Worm (Caenorhabditis elegans) whole organism, dauer: Measurements from ENCODE around the gene msp-58.
"Not testable (repeated sequence)": the region's sequence is repeated elsewhere in the genome, so short reads cannot be mapped to it uniquely, and the experiment has no call there.

Experiments
- unc-62 ChIP-seq: sonication (generic microtip); optimal IDR thresholded peaks from 2 replicates; lab custom pipeline; 2017; ENCODE audit warnings: missing biosample characterization, missing genetic modification reagents, missing genetic modification characterization

msp-58 gene

DNA sequence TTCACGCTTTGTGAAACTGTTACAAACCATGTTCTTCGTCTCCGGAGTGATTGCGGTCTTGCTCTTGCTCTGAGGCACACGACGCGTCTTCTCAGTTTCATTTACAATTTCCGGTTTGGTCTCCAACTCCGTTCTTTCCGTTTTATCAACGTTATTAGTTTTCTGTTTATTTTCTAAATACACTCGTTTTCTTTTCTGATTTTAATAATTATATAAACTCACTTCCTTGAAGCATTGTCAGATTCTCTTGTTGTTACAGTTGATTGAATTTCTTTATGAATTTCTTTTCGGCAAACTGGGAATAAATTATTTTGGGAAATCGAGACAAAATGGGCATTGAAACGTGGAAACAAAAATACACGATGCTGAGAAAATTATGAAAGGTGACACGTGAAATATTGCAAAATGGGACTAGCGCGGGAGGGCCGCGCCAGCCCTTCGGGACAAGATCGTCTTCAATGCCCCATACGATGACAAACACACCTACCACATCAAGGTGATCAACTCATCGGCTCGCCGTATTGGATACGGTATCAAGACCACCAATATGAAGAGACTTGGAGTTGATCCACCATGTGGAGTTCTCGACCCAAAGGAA lies at the start of gene msp-58, which contains the start of gene ZK354.9:
Gene msp-58 (plus strand): TSS at position 548 of the 598 bp plus-strand sequence.
Gene ZK354.9 (minus strand): TSS at position 101 of the 598 bp plus-strand sequence.
- TF ChIP-seq unc-62 = not testable (repeated sequence)

ce11 chrIV:5260289-5260688 lies 48.1 kb upstream of the msp-58 start, which contains the start of gene msp-19:
msp-19 (plus strand) TSS chrIV:5260589.
- not testable (repeated sequence) for TF ChIP-seq unc-62

- TF ChIP-seq unc-62 = no peak
Measured at ce11 chrIV:5266474-5266873, 41.9 kb upstream of the msp-58 start, which contains the start of gene F36H12.5. F36H12.5 (plus strand) TSS chrIV:5266774.

DNA sequence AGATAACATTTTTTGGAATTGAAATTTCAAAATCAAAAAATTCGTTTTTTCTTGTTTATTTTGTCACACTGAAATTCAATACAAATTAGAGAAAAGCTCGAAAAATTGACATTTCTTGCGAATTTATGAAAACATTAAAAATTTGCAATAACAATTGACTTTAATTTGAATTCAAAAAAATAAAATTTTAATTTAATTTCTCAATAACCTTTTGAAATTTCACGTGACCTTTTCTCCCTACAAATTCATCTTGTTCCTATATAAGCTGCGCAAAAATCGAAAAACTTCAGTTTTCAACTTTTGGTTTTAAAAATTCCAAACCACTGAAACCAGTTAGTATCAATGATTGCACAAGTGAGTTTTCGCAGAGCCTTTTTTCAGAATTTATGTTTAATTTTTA lies 39.6 kb upstream of the msp-58 start, which contains the start of gene F36H12.4:
Gene F36H12.4 (plus strand): TSS at position 301 of the 400 bp plus-strand sequence.
- no peak for TF ChIP-seq unc-62

- TF ChIP-seq unc-62 = no peak
Measured at ce11 chrIV:5272518-5272917, 35.9 kb upstream of the msp-58 start, which contains the start of gene F36H12.3. F36H12.3 (plus strand) TSS chrIV:5272818.

ce11 chrIV:5273385-5273784 lies 35.0 kb upstream of the msp-58 start:
- no peak for TF ChIP-seq unc-62

- TF ChIP-seq unc-62 = no peak
Measured at ce11 chrIV:5274123-5274581, 34.2 kb upstream of the msp-58 start, which contains the start of gene slfl-4. slfl-4 (plus strand) TSS chrIV:5274531.

ce11 chrIV:5277752-5278151 lies 30.6 kb upstream of the msp-58 start, which contains the start of gene F36H12.17:
F36H12.17 (minus strand) TSS chrIV:5277852.
- TF ChIP-seq unc-62 = no peak

ce11 chrIV:5281457-5281856 lies 26.9 kb upstream of the msp-58 start:
- no peak for TF ChIP-seq unc-62

DNA sequence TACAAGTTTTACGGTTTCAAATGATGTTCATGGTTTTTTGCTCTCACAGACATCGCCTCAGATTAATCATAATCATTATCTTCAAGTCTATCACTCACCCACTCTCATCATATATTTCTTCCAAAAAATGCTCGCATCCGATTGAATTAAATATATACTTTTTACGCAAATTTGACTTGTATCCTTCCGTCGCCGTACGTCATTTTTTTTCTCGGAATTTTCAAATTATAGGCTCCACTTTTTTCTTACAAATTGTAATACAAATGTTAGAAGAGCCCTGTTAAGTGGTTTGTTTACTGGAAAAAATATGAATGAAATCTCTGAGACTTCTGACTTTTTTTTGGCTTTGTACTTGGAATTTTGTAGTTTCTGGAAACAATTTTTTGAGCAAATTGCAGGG lies 21.2 kb upstream of the msp-58 start:
- TF ChIP-seq unc-62 = no peak

- no peak for TF ChIP-seq unc-62
Measured at ce11 chrIV:5288932-5289331, 19.5 kb upstream of the msp-58 start.

DNA sequence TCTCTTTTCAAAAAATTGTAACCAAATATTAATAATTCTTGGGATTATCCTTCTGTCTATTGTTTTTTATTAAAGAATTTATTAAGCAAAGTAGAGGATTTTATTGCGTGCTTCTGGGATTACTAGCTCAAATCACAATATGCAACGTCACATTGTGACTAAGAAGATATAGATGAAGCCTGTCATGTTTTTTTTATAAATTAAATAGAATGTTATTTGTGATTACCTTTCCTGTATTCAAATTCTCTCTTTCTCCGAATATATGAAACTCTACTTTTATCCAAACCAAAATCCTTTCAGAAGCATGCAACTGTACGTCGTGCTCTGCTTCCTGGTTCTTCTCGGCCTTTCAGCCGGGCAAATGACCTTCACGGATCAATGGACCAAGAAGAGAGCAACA lies 17.8 kb upstream of the msp-58 start, which contains the start of gene nlp-47:
Gene nlp-47 (plus strand): TSS at position 301 of the 400 bp plus-strand sequence.
- no peak for TF ChIP-seq unc-62

DNA sequence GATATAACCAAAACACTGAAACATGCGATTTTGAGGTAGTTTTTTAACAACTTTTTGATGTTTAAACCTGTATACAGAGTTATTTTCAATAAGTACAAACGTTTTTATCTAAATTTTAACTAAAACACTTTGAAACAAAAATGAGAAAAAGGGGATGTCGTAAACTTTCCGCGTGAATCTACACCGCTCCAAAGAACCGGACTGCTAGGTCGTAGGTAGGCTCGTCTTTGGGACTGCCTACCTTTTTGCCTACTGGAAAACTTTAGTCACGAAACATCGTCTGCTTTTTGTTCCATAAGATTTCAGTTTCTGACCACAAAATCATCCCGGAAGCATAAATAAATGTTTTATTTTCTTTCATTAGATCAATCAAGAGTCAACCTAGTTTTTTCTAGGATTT lies 17.2 kb upstream of the msp-58 start:
- TF ChIP-seq unc-62 = no peak

DNA sequence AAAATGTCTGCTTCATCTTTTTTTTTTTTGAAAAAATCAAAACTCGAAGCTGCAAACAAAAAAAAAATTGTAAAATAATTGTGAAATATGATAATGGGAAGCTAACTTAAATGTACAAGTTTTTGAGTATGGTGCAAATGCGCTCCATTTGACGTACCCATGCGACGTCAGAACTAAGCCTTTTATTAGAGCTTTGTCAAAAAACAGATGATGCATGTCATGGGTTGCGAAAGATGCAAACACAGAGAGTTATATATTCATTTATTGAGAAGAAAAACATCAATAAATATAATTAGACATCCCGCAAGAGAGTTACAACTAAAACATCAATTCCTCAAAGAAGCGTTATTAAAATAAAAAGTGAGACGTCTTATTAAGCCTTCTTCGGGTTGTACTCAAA lies 13.9 kb upstream of the msp-58 start:
- TF ChIP-seq unc-62 = no peak

DNA sequence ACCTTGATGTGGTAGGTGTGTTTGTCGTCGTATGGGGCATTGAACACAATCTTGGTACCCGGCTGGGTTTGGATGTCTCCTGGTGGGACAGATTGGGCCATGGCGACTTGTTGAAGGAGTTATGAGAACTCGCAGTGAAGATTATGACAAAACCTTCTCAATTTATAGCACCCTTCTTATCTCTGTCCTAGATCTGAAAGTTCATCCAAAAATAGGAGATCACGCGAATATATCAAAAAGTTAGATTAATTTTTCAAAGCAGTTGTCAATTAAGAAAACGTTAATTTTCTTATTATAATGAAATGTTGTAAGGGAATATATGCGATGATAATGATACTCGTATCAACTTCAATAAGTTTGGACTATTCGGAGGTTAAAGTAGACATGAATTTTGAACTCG lies 13.2 kb upstream of the msp-58 start, which contains the start of gene msp-51:
Gene msp-51 (minus strand): TSS at position 101 of the 400 bp plus-strand sequence.
- TF ChIP-seq unc-62 = not testable (repeated sequence)

DNA sequence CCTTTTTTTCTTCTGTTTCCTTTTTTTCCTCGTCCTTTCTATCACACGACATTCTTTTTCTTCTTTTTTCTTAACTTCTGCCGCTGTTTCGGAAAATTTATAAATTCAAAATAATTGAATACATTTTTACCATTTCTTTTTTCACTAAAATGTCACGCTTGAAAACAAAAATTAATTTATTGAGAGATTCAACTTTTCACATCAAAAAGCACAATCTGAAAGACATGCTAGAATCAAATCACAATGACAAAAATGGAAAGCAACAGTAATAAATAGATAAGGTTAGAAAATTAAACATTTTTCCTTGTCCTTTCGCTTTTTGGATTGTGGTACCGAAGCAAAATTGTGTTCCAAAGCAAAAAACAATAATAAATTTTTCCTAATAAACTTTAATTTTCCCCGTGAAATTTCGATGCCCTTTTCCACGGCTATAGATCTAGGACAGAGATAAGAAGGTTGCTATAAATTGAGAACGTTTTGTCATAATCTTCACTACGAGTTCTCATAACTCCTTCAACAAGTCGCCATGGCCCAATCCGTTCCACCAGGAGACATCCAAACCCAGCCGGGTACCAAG lies 10.9 kb upstream of the msp-58 start, which contains the start of the genes ZK354.6 and msp-113:
Gene ZK354.6 (minus strand): TSS at position 101 of the 577 bp plus-strand sequence.
Gene msp-113 (plus strand): TSS at position 527 of the 577 bp plus-strand sequence.
- no peak for TF ChIP-seq unc-62

DNA sequence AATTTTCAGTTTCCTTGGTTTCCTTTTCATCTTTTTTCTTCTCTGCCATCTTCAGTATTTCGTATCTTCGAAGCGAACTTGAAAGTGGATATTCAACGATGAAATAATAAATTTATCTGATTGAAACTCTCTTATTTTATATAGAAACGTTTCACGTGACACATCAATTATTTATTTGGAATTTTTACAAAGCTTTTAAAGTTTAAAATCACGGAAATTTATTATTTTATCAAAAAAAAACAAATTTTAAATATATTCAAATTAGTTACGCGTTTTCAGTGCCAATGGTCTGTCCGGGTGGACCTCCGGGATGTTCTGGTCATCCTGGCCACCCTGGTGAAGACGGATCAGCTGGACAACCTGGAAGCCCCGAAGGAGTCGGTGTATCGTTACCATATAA lies 5.4 kb upstream of the msp-58 start, which contains the start of gene ZK354.7:
Gene ZK354.7 (minus strand): TSS at position 101 of the 400 bp plus-strand sequence.
- no peak for TF ChIP-seq unc-62
